Fruit fly (Drosophila melanogaster) whole organism, prepupa: ENCODE results near the gene Alg2.

Experiments
- Blimp-1 ChIP-seq: fragments of 200-800 bp; sonication (Bioruptor generic); optimal IDR thresholded peaks from 3 replicates; lab custom pipeline; 2017; ENCODE audit warnings: missing biosample characterization, missing genetic modification characterization, mild to moderate bottlenecking, moderate library complexity, missing genetic modification reagents
- CG10631 ChIP-seq: fragments of 200-800 bp; sonication (Bioruptor generic); optimal IDR thresholded peaks from 2 replicates; lab custom pipeline; 2016; ENCODE audit warnings: missing biosample characterization, missing genetic modification characterization
- CG10669 ChIP-seq: fragments of 200-800 bp; sonication (Bioruptor generic); optimal IDR thresholded peaks from 3 replicates; lab custom pipeline; 2018; ENCODE audit warnings: missing biosample characterization, mild to moderate bottlenecking, missing genetic modification characterization, moderate library complexity
- CG11294 ChIP-seq: fragments of 200-800 bp; sonication (Bioruptor generic); IDR thresholded peaks from 2 replicates; pipeline ENCODE4 v1.3.6; 2022; ENCODE audit warnings: missing biosample characterization, missing genetic modification characterization
- CG11762 ChIP-seq: fragments of 200-800 bp; sonication (Bioruptor generic); optimal IDR thresholded peaks from 3 replicates; lab custom pipeline; 2016; ENCODE audit warnings: missing biosample characterization, missing genetic modification characterization; ENCODE audit not compliant: insufficient read depth
- CG11902 ChIP-seq: fragments of 200-800 bp; sonication (Bioruptor generic); optimal IDR thresholded peaks from 3 replicates; lab custom pipeline; 2016; ENCODE audit warnings: missing biosample characterization, missing genetic modification characterization
- CG1621 ChIP-seq: fragments of 200-800 bp; sonication (Bioruptor generic); optimal IDR thresholded peaks from 3 replicates; lab custom pipeline; 2018; ENCODE audit warnings: missing biosample characterization, mild to moderate bottlenecking, missing genetic modification characterization
- CG16779 ChIP-seq: fragments of 200-800 bp; sonication (Bioruptor generic); optimal IDR thresholded peaks from 3 replicates; lab custom pipeline; 2017; ENCODE audit warnings: missing biosample characterization, mild to moderate bottlenecking, missing genetic modification characterization
- CG3032 ChIP-seq: fragments of 200-800 bp; optimal IDR thresholded peaks from 2 replicates; lab custom pipeline; 2019; ENCODE audit warnings: missing biosample characterization, mild to moderate bottlenecking, missing genetic modification characterization, moderate library complexity
- CG31627 ChIP-seq: fragments of 200-800 bp; sonication (Bioruptor generic); optimal IDR thresholded peaks from 3 replicates; lab custom pipeline; 2016; ENCODE audit warnings: missing biosample characterization, missing genetic modification characterization
- CG34406 ChIP-seq: fragments of 200-800 bp; sonication (Bioruptor generic); optimal IDR thresholded peaks from 3 replicates; lab custom pipeline; 2016; ENCODE audit warnings: missing biosample characterization, missing genetic modification characterization
- CG3919 ChIP-seq: fragments of 200-800 bp; sonication (Bioruptor generic); optimal IDR thresholded peaks from 3 replicates; lab custom pipeline; 2016; ENCODE audit warnings: missing biosample characterization, missing genetic modification characterization
- CG4318 ChIP-seq: fragments of 200-800 bp; sonication (Bioruptor generic); optimal IDR thresholded peaks from 3 replicates; lab custom pipeline; 2017; ENCODE audit warnings: missing biosample characterization, mild to moderate bottlenecking, missing genetic modification characterization
- CG6163 ChIP-seq: fragments of 200-800 bp; sonication (Bioruptor generic); IDR thresholded peaks from 3 replicates; pipeline ENCODE4 v1.3.6; 2022; ENCODE audit warnings: missing biosample characterization, missing genetic modification characterization
- CG6276 ChIP-seq: fragments of 200-800 bp; sonication (Bioruptor generic); optimal IDR thresholded peaks from 2 replicates; lab custom pipeline; 2017; ENCODE audit warnings: missing biosample characterization, mild to moderate bottlenecking, missing genetic modification characterization
- CG6808 ChIP-seq: fragments of 200-800 bp; sonication (Bioruptor generic); optimal IDR thresholded peaks from 3 replicates; lab custom pipeline; 2017; ENCODE audit warnings: missing biosample characterization, missing genetic modification characterization, mild to moderate bottlenecking, moderate library complexity, missing genetic modification reagents
- CG6854 ChIP-seq: fragments of 200-800 bp; sonication (Bioruptor generic); optimal IDR thresholded peaks from 2 replicates; lab custom pipeline; 2017; ENCODE audit warnings: missing biosample characterization, mild to moderate bottlenecking, missing genetic modification characterization
- CG7368 ChIP-seq: fragments of 200-800 bp; sonication (Bioruptor generic); optimal IDR thresholded peaks from 3 replicates; lab custom pipeline; 2016; ENCODE audit warnings: missing biosample characterization, missing genetic modification characterization
- CG8119 ChIP-seq: fragments of 200-800 bp; sonication (Bioruptor generic); IDR thresholded peaks from 3 replicates; pipeline ENCODE4 v1.3.6; 2022; ENCODE audit warnings: missing biosample characterization, missing genetic modification characterization
- CG8319 ChIP-seq: fragments of 200-800 bp; sonication (Bioruptor generic); optimal IDR thresholded peaks from 3 replicates; lab custom pipeline; 2016; ENCODE audit warnings: missing biosample characterization, missing genetic modification characterization
- Eip75B ChIP-seq: fragments of 200-800 bp; sonication (Bioruptor generic); optimal IDR thresholded peaks from 3 replicates; lab custom pipeline; 2016; ENCODE audit warnings: missing biosample characterization, missing genetic modification characterization
- Eip78C ChIP-seq: fragments of 200-800 bp; sonication (Bioruptor generic); peaks from one replicate; lab custom pipeline; 2016; ENCODE audit warnings: missing biosample characterization, missing genetic modification characterization
- Eip93F ChIP-seq: fragments of 200-800 bp; sonication (Bioruptor generic); optimal IDR thresholded peaks from 2 replicates; lab custom pipeline; 2016; ENCODE audit warnings: missing biosample characterization, mild to moderate bottlenecking, missing genetic modification characterization
- Ets21C ChIP-seq: fragments of 200-800 bp; sonication (Bioruptor generic); optimal IDR thresholded peaks from 3 replicates; lab custom pipeline; 2016; ENCODE audit warnings: missing biosample characterization, missing genetic modification characterization
- Ets96B ChIP-seq: fragments of 200-800 bp; optimal IDR thresholded peaks from 2 replicates; lab custom pipeline; 2019; ENCODE audit warnings: missing biosample characterization, mild to moderate bottlenecking, missing genetic modification characterization, moderate library complexity
- Gug ChIP-seq: fragments of 200-800 bp; sonication (Bioruptor generic); IDR thresholded peaks from 2 replicates; pipeline ENCODE4 v1.3.6; 2022; ENCODE audit warnings: missing biosample characterization, missing genetic modification characterization
- Hr38 ChIP-seq: sonication (Bioruptor generic); optimal IDR thresholded peaks from 2 replicates; lab custom pipeline; 2016; ENCODE audit warnings: missing biosample characterization, missing genetic modification characterization
- Hr39 ChIP-seq: fragments of 200-800 bp; sonication (Bioruptor generic); optimal IDR thresholded peaks from 2 replicates; lab custom pipeline; 2016; ENCODE audit warnings: missing biosample characterization, missing genetic modification characterization
- Hr4 ChIP-seq: fragments of 200-800 bp; sonication (Bioruptor generic); optimal IDR thresholded peaks from 3 replicates; lab custom pipeline; 2016; ENCODE audit warnings: missing biosample characterization, missing genetic modification characterization
- Lpt ChIP-seq: fragments of 200-800 bp; sonication (Bioruptor generic); optimal IDR thresholded peaks from 3 replicates; lab custom pipeline; 2016; ENCODE audit warnings: missing biosample characterization, missing genetic modification characterization
- Met ChIP-seq: fragments of 200-800 bp; sonication (Bioruptor generic); optimal IDR thresholded peaks from 3 replicates; lab custom pipeline; 2016; ENCODE audit warnings: missing biosample characterization, missing genetic modification characterization
- Smox ChIP-seq: fragments of 200-800 bp; sonication (Bioruptor generic); optimal IDR thresholded peaks from 3 replicates; lab custom pipeline; 2016; ENCODE audit warnings: missing biosample characterization, missing genetic modification characterization
- Sox102F ChIP-seq: fragments of 200-800 bp; sonication (Bioruptor generic); optimal IDR thresholded peaks from 2 replicates; lab custom pipeline; 2016; ENCODE audit warnings: missing biosample characterization, mild to moderate bottlenecking, missing genetic modification characterization
- Sox14 ChIP-seq: fragments of 200-800 bp; sonication (Bioruptor generic); optimal IDR thresholded peaks from 3 replicates; lab custom pipeline; 2016; ENCODE audit warnings: missing biosample characterization, missing genetic modification characterization
- Sox15 ChIP-seq: fragments of 200-800 bp; sonication (Bioruptor generic); optimal IDR thresholded peaks from 3 replicates; lab custom pipeline; 2016; ENCODE audit warnings: missing biosample characterization, missing genetic modification characterization
- acj6 ChIP-seq: fragments of 200-800 bp; sonication (Bioruptor generic); optimal IDR thresholded peaks from 3 replicates; lab custom pipeline; 2016; ENCODE audit warnings: missing biosample characterization, missing genetic modification characterization
- dac ChIP-seq: fragments of 200-800 bp; sonication (Bioruptor generic); optimal IDR thresholded peaks from 2 replicates; lab custom pipeline; 2017; ENCODE audit warnings: missing biosample characterization, mild to moderate bottlenecking, missing genetic modification characterization
- dsx ChIP-seq: fragments of 200-800 bp; optimal IDR thresholded peaks from 3 replicates; lab custom pipeline; 2019; ENCODE audit warnings: missing biosample characterization, mild to moderate bottlenecking, missing genetic modification characterization, moderate library complexity; ENCODE audit not compliant: poor library complexity, severe bottlenecking
- eg ChIP-seq: fragments of 200-800 bp; sonication (Bioruptor generic); IDR thresholded peaks from 3 replicates; pipeline ENCODE4 v1.3.6; 2022; ENCODE audit warnings: missing biosample characterization, missing genetic modification characterization
- esn ChIP-seq: fragments of 200-800 bp; sonication (Bioruptor generic); optimal IDR thresholded peaks from 2 replicates; lab custom pipeline; 2016; ENCODE audit warnings: missing biosample characterization, mild to moderate bottlenecking, missing genetic modification characterization, moderate library complexity
- fd85E ChIP-seq: fragments of 200-800 bp; sonication (Bioruptor generic); optimal IDR thresholded peaks from 3 replicates; lab custom pipeline; 2016; ENCODE audit warnings: missing biosample characterization, missing genetic modification characterization
- lz ChIP-seq: fragments of 200-800 bp; sonication (Bioruptor generic); optimal IDR thresholded peaks from 3 replicates; lab custom pipeline; 2016; ENCODE audit warnings: missing biosample characterization, missing genetic modification characterization
- net ChIP-seq: fragments of 200-800 bp; sonication (Bioruptor generic); optimal IDR thresholded peaks from 3 replicates; lab custom pipeline; 2016; ENCODE audit warnings: missing biosample characterization, missing genetic modification characterization
- salr ChIP-seq, 2 experiments: fragments of 200-800 bp; sonication (Bioruptor generic); optimal IDR thresholded peaks; 3 replicates each; lab custom pipeline; 2016 to 2018; ENCODE audit warnings: missing biosample characterization in 2 of 2, missing genetic modification characterization in 2 of 2, mild to moderate bottlenecking in 1 of 2
- spab ChIP-seq: fragments of 200-800 bp; sonication (Bioruptor generic); optimal IDR thresholded peaks from 2 replicates; lab custom pipeline; 2017; ENCODE audit warnings: missing biosample characterization, mild to moderate bottlenecking, missing genetic modification characterization, missing genetic modification reagents
- svp ChIP-seq: fragments of 200-800 bp; sonication (Bioruptor generic); peaks from one replicate; lab custom pipeline; 2016; ENCODE audit warnings: missing biosample characterization, missing genetic modification characterization
- topi ChIP-seq: fragments of 200-800 bp; sonication (Bioruptor generic); optimal IDR thresholded peaks from 3 replicates; lab custom pipeline; 2016; ENCODE audit warnings: missing biosample characterization, missing genetic modification characterization
- vri ChIP-seq: fragments of 200-800 bp; sonication (Bioruptor generic); optimal IDR thresholded peaks from 3 replicates; lab custom pipeline; 2016; ENCODE audit warnings: missing biosample characterization, mild to moderate bottlenecking, missing genetic modification characterization

Gene Alg2

DNA sequence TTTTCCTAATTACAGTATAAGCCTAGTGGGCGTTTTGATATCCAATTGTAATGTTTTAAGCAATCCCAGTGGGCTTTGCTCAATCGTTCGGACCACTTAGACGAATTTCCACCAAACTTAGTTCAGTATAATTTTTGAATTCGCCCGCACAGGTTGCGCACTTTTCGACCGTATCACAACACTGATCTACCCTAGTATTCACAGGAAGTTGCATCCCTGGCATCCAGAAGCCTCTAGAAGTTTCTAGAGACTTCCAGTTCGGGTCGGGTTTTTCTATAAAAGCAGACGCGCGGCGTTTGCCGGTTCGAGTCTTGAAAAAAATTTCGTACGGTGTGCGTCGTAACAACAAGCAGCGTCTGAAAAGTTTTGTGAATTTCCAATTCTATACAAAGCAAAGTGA is 49.3 kb downstream of the Alg2 start, which contains the start of gene Hsp83 (continued):
- TF ChIP-seq CG8319: peak; percentile 89
- peak; percentile 85 for TF ChIP-seq acj6 (GFP tag; lab: Kevin White, UChicago)
- peak; percentile 89 for TF ChIP-seq CG1621
- TF ChIP-seq eg (GFP tag; lab: Robert Waterston, UW): peak; percentile 94
- TF ChIP-seq CG16779 (tag; lab: Kevin White, UChicago): peak; percentile 98
- peak; percentile 96 for TF ChIP-seq CG7368
- TF ChIP-seq Eip75B (GFP tag; lab: Kevin White, UChicago): peak; percentile 95
- peak; percentile 88 for TF ChIP-seq Smox (GFP tag; lab: Kevin White, UChicago)
- TF ChIP-seq Eip93F (GFP tag; lab: Kevin White, UChicago): peak; percentile 89
- TF ChIP-seq Lpt (GFP tag; lab: Kevin White, UChicago): peak; percentile 32
- peak; percentile 75 for TF ChIP-seq Hr39
- peak; percentile 77 for TF ChIP-seq CG10631
- TF ChIP-seq esn (GFP tag; lab: Kevin White, UChicago): peak; percentile 97
- peak; percentile 82 for TF ChIP-seq CG3032
- TF ChIP-seq Gug (GFP tag; lab: Robert Waterston, UW): peak; percentile 70
- TF ChIP-seq Sox14: peak; percentile 84

dm6 chr3L:3194059-3194458 is 50.5 kb downstream of the Alg2 start:
- peak; percentile 88 for TF ChIP-seq Sox15
- peak; percentile 97 for TF ChIP-seq acj6 (GFP tag; lab: Kevin White, UChicago)
- TF ChIP-seq Gug (GFP tag; lab: Robert Waterston, UW): peak; percentile 98
- peak; percentile 96 for TF ChIP-seq topi (GFP tag; lab: Kevin White, UChicago)
- TF ChIP-seq Lpt (GFP tag; lab: Kevin White, UChicago): peak; percentile 96
- peak; percentile 98 for TF ChIP-seq CG34406 (GFP tag; lab: Kevin White, UChicago)
- TF ChIP-seq CG8119 (GFP tag; lab: Robert Waterston, UW): peak; percentile 98
- TF ChIP-seq Sox14: peak; percentile 94
- TF ChIP-seq net: peak; percentile 98
- TF ChIP-seq CG3919 (GFP tag; lab: Kevin White, UChicago): peak; percentile 98
- TF ChIP-seq lz: peak; percentile 92
- TF ChIP-seq dsx (GFP tag; lab: Kevin White, UChicago): peak; percentile 93
- TF ChIP-seq Blimp-1: peak; percentile 85
- peak; percentile 97 for TF ChIP-seq CG11762 (GFP tag; lab: Kevin White, UChicago)
- TF ChIP-seq CG6276 (GFP tag; lab: Kevin White, UChicago): peak; percentile 98
- peak; percentile 94 for TF ChIP-seq CG4318
- peak; percentile 98 for TF ChIP-seq CG10631
- TF ChIP-seq dac (GFP tag; lab: Kevin White, UChicago): peak; percentile 95
- peak; percentile 93 for TF ChIP-seq Smox (GFP tag; lab: Kevin White, UChicago)
- TF ChIP-seq CG3032: peak; percentile 91
- TF ChIP-seq CG16779 (tag; lab: Kevin White, UChicago): peak; percentile 93
- peak; percentile 94 for TF ChIP-seq vri (GFP tag; lab: Kevin White, UChicago)
- peak; percentile 97 for TF ChIP-seq CG7368
- TF ChIP-seq spab (GFP tag; lab: Kevin White, UChicago): peak; percentile 86
- TF ChIP-seq CG6854 (GFP tag; lab: Kevin White, UChicago): peak; percentile 74
- TF ChIP-seq Sox102F (GFP tag; lab: Kevin White, UChicago): peak; percentile 97
- peak; percentile 98 for TF ChIP-seq esn (GFP tag; lab: Kevin White, UChicago)
- TF ChIP-seq CG1621: peak; percentile 92
- TF ChIP-seq Eip75B (GFP tag; lab: Kevin White, UChicago): peak; percentile 96
- peak; percentile 90 for TF ChIP-seq CG31627 (GFP tag; lab: Kevin White, UChicago)
- peak; percentile 96 for TF ChIP-seq Hr4
- peak; percentile 73 for TF ChIP-seq CG6808 (GFP tag; lab: Kevin White, UChicago)
- peak; percentile 97 for TF ChIP-seq svp
- peak; percentile 93 for TF ChIP-seq fd85E (GFP tag; lab: Kevin White, UChicago)
- TF ChIP-seq salr (GFP tag; optimal IDR thresholded peaks at IDR 0.05; lab: Kevin White, UChicago): peak; percentile 89 to 97
- TF ChIP-seq Ets96B: peak; percentile 95
- TF ChIP-seq CG11294 (GFP tag; lab: Robert Waterston, UW): peak; percentile 94
- TF ChIP-seq eg (GFP tag; lab: Robert Waterston, UW): peak; percentile 99
- TF ChIP-seq CG6163: peak; percentile 99
- peak; percentile 97 for TF ChIP-seq Met (GFP tag; lab: Kevin White, UChicago)
- peak; percentile 82 for TF ChIP-seq Ets21C (GFP tag; lab: Kevin White, UChicago)
- TF ChIP-seq Hr39: peak; percentile 92
- TF ChIP-seq Hr38 (GFP tag; lab: Kevin White, UChicago): no peak
- TF ChIP-seq Eip78C (GFP tag; lab: Kevin White, UChicago): peak; percentile 98
- TF ChIP-seq CG11902 (GFP tag; lab: Kevin White, UChicago): peak; percentile 93
- peak; percentile 96 for TF ChIP-seq CG10669 (GFP tag; lab: Kevin White, UChicago)
